Worm (Caenorhabditis elegans) whole organism, midembryonic: Measurements from ENCODE around the gene Y51A2B.9.

Source experiments
- flt-1 ChIP-seq: fragments of 200-800 bp; sonication (Bioruptor generic); IDR thresholded peaks from 2 replicates; pipeline ENCODE4 v1.3.6; 2022; ENCODE audit warnings: missing genetic modification characterization, missing compliant biosample characterization
- klf-2 ChIP-seq: fragments of 200-800 bp; sonication (Bioruptor generic); conservative IDR thresholded peaks from 2 replicates; pipeline ENCODE4 v1.3.6; 2022; ENCODE audit warnings: missing genetic modification reagents, missing genetic modification characterization, missing compliant biosample characterization
- med-1 ChIP-seq: sonication (generic microtip); optimal IDR thresholded peaks from 2 replicates; lab custom pipeline; 2017; ENCODE audit warnings: missing genetic modification characterization, mild to moderate bottlenecking, missing compliant biosample characterization, antibody characterized with exemption, missing genetic modification reagents; ENCODE audit not compliant: insufficient read depth
- ref-1 ChIP-seq: fragments of 200-800 bp; sonication (Bioruptor generic); conservative IDR thresholded peaks from 2 replicates; pipeline ENCODE4 v1.3.6; 2022; ENCODE audit warnings: missing genetic modification reagents, missing genetic modification characterization, missing compliant biosample characterization
- ztf-29 ChIP-seq: fragments of 200-800 bp; sonication (Bioruptor generic); IDR thresholded peaks from 2 replicates; pipeline ENCODE4 v1.3.6; 2022; ENCODE audit warnings: missing genetic modification reagents, missing genetic modification characterization, missing compliant biosample characterization

- TF ChIP-seq ztf-29 (GFP tag; lab: Robert Waterston, UW) = no peak
- no peak for TF ChIP-seq ref-1 (GFP tag; lab: Robert Waterston, UW)
- no peak for TF ChIP-seq flt-1 (GFP tag; lab: Robert Waterston, UW)
- no peak for TF ChIP-seq klf-2 (GFP tag; lab: Robert Waterston, UW)
- TF ChIP-seq med-1 = no peak
Observed at ce11 chrV:18389046-18389445, 6.5 kb downstream of the Y51A2B.9 start, which contains the start of the genes Y51A2B.4 and Y51A2B.5.
